Worm (Caenorhabditis elegans): ENCODE data around the gene T25B9.9.

T25B9.9 gene

ce11 chrIV:10819049-10819448, 49.6 kb downstream of the T25B9.9 start (continued):
- TF ChIP-seq daf-16 (GFP tag; optimal IDR thresholded peaks at IDR 0.05) (no peak), daf-16 (tag; optimal IDR thresholded peaks at IDR 0.05) (no peak), nhr-48 (tag; optimal IDR thresholded peaks at IDR 0.05) (no peak), unc-130 (GFP tag; optimal IDR thresholded peaks at IDR 0.05) (no peak), nhr-11 (tag; optimal IDR thresholded peaks at IDR 0.05) (peak; percentile 7), spr-3 (GFP tag; optimal IDR thresholded peaks at IDR 0.05) (no peak), set-16 (GFP tag; IDR thresholded peaks at IDR 0.05) (peak; percentile 43), dve-1 (tag; optimal IDR thresholded peaks at IDR 0.05; ENCODE audit: insufficient read depth) (no peak), fos-1 (tag; optimal IDR thresholded peaks at IDR 0.05) (no peak), vab-7 (GFP tag; IDR thresholded peaks at IDR 0.05) (0 out of 2 replicates have a peak, but pooled peaks have one; percentile 19), dmd-6 (GFP tag; IDR thresholded peaks at IDR 0.05) (peak; percentile 42), unc-39 (tag; optimal IDR thresholded peaks at IDR 0.05) (no peak), Y75B8A.6 (GFP tag; IDR thresholded peaks at IDR 0.05) (no peak), daf-19 (GFP tag; conservative IDR thresholded peaks at IDR 0.05) (no peak), ceh-62 (tag; optimal IDR thresholded peaks at IDR 0.05) (no peak), spr-1 (tag; optimal IDR thresholded peaks at IDR 0.05) (no peak), ceh-20 (GFP tag; IDR thresholded peaks at IDR 0.05) (no peak), mdt-29 (GFP tag; IDR thresholded peaks at IDR 0.05) (no peak), aha-1 (tag) (peak; percentile 92), saeg-2 (GFP tag; IDR thresholded peaks at IDR 0.05) (no peak), zag-1 (tag; optimal IDR thresholded peaks at IDR 0.05) (no peak), lin-13 (GFP tag; optimal IDR thresholded peaks at IDR 0.05) (no peak), lsy-2 (tag; optimal IDR thresholded peaks at IDR 0.05) (peak in 1 of 2 experiments; percentile 7), daf-8 (GFP tag; IDR thresholded peaks at IDR 0.05) (no peak), ceh-44 (GFP tag; IDR thresholded peaks at IDR 0.05) (no peak), hlh-30 (tag; optimal IDR thresholded peaks at IDR 0.05; ENCODE audit: insufficient read depth) (peak; percentile 29), rbr-2 (tag; optimal IDR thresholded peaks at IDR 0.05) (peak; percentile 49), ces-1 (GFP tag; optimal IDR thresholded peaks at IDR 0.05) (no peak), nhr-28 (tag; optimal IDR thresholded peaks at IDR 0.05) (no peak), T26A8.4 (GFP tag; IDR thresholded peaks at IDR 0.05) (no peak), hlh-11 (tag; optimal IDR thresholded peaks at IDR 0.05) (peak; percentile 7), ZK546.5 (tag; optimal IDR thresholded peaks at IDR 0.05) (no peak), cey-2 (tag; optimal IDR thresholded peaks at IDR 0.05; ENCODE audit: borderline replicate concordance, insufficient read depth) (no peak), arid-1 (GFP tag; conservative IDR thresholded peaks at IDR 0.05) (no peak), nhr-77 (tag; optimal IDR thresholded peaks at IDR 0.05) (no peak), jun-1 (tag; optimal IDR thresholded peaks at IDR 0.05) (no peak), ztf-7 (tag; optimal IDR thresholded peaks at IDR 0.05) (no peak)

ce11 chrIV:10820114-10820513, 50.7 kb downstream of the T25B9.9 start:
- TF ChIP-seq Y48G9A.11 (GFP tag; IDR thresholded peaks at IDR 0.05): no peak
- TF ChIP-seq unc-62 (GFP tag; optimal IDR thresholded peaks at IDR 0.05 in 1 of 2): peak in 1 of 2 experiments; percentile 76
- TF ChIP-seq unc-62 (tag; optimal IDR thresholded peaks at IDR 0.05): no peak
- TF ChIP-seq ceh-82 (tag; optimal IDR thresholded peaks at IDR 0.05): no peak
- peak; percentile 51 for TF ChIP-seq aha-1 (tag)
- TF ChIP-seq saeg-2 (GFP tag; IDR thresholded peaks at IDR 0.05): no peak
- no peak for TF ChIP-seq daf-16 (GFP tag; optimal IDR thresholded peaks at IDR 0.05)
- TF ChIP-seq daf-16 (tag; optimal IDR thresholded peaks at IDR 0.05): peak; percentile 73
- no peak for TF ChIP-seq set-16 (GFP tag; IDR thresholded peaks at IDR 0.05)
- peak; percentile 61 for TF ChIP-seq nhr-28 (tag; optimal IDR thresholded peaks at IDR 0.05)
- peak; percentile 69 for TF ChIP-seq hlh-11 (tag; optimal IDR thresholded peaks at IDR 0.05)
- TF ChIP-seq snpc-4 (tag; optimal IDR thresholded peaks at IDR 0.05): no peak
- no peak for TF ChIP-seq nhr-11 (tag; optimal IDR thresholded peaks at IDR 0.05)
- peak; percentile 61 for TF ChIP-seq dve-1 (tag; optimal IDR thresholded peaks at IDR 0.05; ENCODE audit: insufficient read depth)
- TF ChIP-seq mxl-3 (GFP tag; optimal IDR thresholded peaks at IDR 0.05): peak; percentile 17
- TF ChIP-seq ces-1 (GFP tag; optimal IDR thresholded peaks at IDR 0.05): no peak
- peak; percentile 34 for TF ChIP-seq pqm-1 (tag; optimal IDR thresholded peaks at IDR 0.05)
- TF ChIP-seq dmd-6 (GFP tag; IDR thresholded peaks at IDR 0.05): peak; percentile 67
- TF ChIP-seq hmg-1.1 (GFP tag; IDR thresholded peaks at IDR 0.05): 0 out of 2 replicates have a peak, but pooled peaks have one; percentile 22
